Worm (Caenorhabditis elegans) whole organism, young adult: ENCODE data around the gene Y51H7BR.8.

Source experiments
- C17E4.6 ChIP-seq: fragments of 200-800 bp; sonication (Bioruptor generic); IDR thresholded peaks from 2 replicates; pipeline ENCODE4 v1.3.6; 2022; ENCODE audit warnings: missing genetic modification reagents, missing genetic modification characterization, missing compliant biosample characterization
- ama-1 ChIP-seq, 3 experiments: fragments of 150-350 bp in 1 of 3; sonication (generic microtip) in 2 of 3; optimal IDR thresholded peaks; 2 replicates each; lab custom pipeline; 2014 to 2018; ENCODE audit warnings: missing biosample characterization in 2 of 3, missing genetic modification characterization in 2 of 3, missing genetic modification reagents in 2 of 3
- egl-44 ChIP-seq: fragments of 200-800 bp; sonication (Bioruptor generic); IDR thresholded peaks from 2 replicates; pipeline ENCODE4 v1.3.6; 2022; ENCODE audit warnings: missing genetic modification reagents, missing genetic modification characterization, missing compliant biosample characterization
- lin-26 ChIP-seq: fragments of 200-800 bp; sonication (Bioruptor generic); IDR thresholded peaks from 2 replicates; pipeline ENCODE4 v1.3.6; 2022; ENCODE audit warnings: missing genetic modification reagents, missing genetic modification characterization, missing compliant biosample characterization
- madf-10 ChIP-seq: sonication (generic microtip); optimal IDR thresholded peaks from 2 replicates; lab custom pipeline; 2016; ENCODE audit warnings: mild to moderate bottlenecking, missing genetic modification characterization, missing compliant biosample characterization
- madf-8 ChIP-seq: fragments of 200-800 bp; sonication (Bioruptor generic); conservative IDR thresholded peaks from 2 replicates; pipeline ENCODE4 v1.3.6; 2022; ENCODE audit warnings: missing genetic modification reagents, missing genetic modification characterization, missing compliant biosample characterization
- nfya-1 ChIP-seq: sonication (generic microtip); optimal IDR thresholded peaks from 2 replicates; lab custom pipeline; 2017; ENCODE audit warnings: antibody characterized with exemption, missing compliant biosample characterization, missing genetic modification characterization, borderline replicate concordance; ENCODE audit not compliant: insufficient read depth

DNA sequence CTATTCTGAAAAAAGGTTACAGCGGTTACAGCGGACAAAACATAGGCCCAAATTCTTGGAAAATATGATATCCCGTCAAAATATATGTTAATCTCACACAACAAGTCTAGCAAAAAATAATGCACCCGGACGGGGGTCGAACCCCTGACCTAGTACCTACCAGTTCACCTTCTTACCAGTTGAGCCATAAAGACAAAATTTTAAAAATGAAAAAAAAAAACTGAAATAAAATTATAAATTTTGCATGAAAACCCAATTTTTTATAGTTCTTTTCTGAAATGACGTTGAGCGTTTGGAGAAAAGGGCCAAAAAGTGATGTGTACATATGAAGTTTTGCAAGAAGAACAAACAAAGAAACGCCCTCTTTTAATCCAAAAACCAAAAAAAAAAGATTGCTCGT lies 36.6 kb upstream of the Y51H7BR.8 start:
- TF ChIP-seq ama-1 (optimal IDR thresholded peaks at IDR 0.05; lab: Kevin White, UChicago) (no peak), ama-1 (GFP tag; optimal IDR thresholded peaks at IDR 0.05; lab: Kevin White, UChicago) (no peak), egl-44 (GFP tag; lab: Robert Waterston, UW) (no peak), madf-10 (tag; lab: Kevin White, UChicago) (no peak), nfya-1 (tag; lab: Kevin White, UChicago) (no peak), lin-26 (GFP tag; lab: Robert Waterston, UW) (no peak), C17E4.6 (GFP tag; lab: Robert Waterston, UW) (no peak), madf-8 (GFP tag; lab: Robert Waterston, UW) (no peak)
